Worm (Caenorhabditis elegans): ENCODE measurements around the gene C05C9.1.
A peak's percentile ranks its signal among the peaks of the same experiment; 100 is the strongest.

The C05C9.1 gene

ce11 chrX:11151494-11151893 is 9.1 kb upstream of the C05C9.1 start:
- TF ChIP-seq nhr-10 (tag; optimal IDR thresholded peaks at IDR 0.05) (no peak), nhr-11 (tag; optimal IDR thresholded peaks at IDR 0.05) (no peak), unc-130 (GFP tag; optimal IDR thresholded peaks at IDR 0.05) (no peak), lsy-2 (tag; optimal IDR thresholded peaks at IDR 0.05) (no peak), F26F4.8 (GFP tag; conservative IDR thresholded peaks at IDR 0.05) (no peak), lin-15B (tag; optimal IDR thresholded peaks at IDR 0.05) (no peak), madf-9 (GFP tag; conservative IDR thresholded peaks at IDR 0.05) (no peak), dmd-6 (GFP tag; IDR thresholded peaks at IDR 0.05) (no peak), F44E2.7 (GFP tag; IDR thresholded peaks at IDR 0.05) (no peak), nhr-6 (tag; optimal IDR thresholded peaks at IDR 0.05) (no peak), hif-1 (tag; optimal IDR thresholded peaks at IDR 0.05) (no peak), R02D3.7 (tag; optimal IDR thresholded peaks at IDR 0.05) (no peak), nhr-48 (tag; optimal IDR thresholded peaks at IDR 0.05) (no peak)

DNA sequence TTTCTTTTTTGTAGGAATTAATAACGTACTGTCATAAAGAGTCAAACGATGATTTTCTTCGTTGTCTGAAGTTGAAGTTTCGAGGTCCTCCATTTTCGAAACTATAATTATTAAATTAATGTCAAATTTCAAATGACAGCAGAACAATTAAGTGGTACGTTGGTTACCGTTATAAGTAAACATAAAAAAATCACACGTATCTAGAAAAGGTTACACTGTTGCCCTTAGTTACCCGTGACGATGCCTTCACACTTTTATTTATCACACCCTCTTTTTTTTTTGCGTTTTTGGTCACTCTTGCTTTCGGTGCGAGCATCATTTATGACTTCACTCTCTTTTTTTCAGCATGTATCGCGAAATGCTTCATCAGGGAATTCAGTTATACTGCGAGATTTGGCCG is 7.9 kb upstream of the C05C9.1 start, which contains the start of the genes C05C9.3 and C05C9.2:
TSS of gene C05C9.3 (minus strand) at position 101 of the 400 bp plus-strand sequence.
TSS of gene C05C9.2 (plus strand) at position 346 of the 400 bp plus-strand sequence.
- TF ChIP-seq Y48G9A.11 (GFP tag; IDR thresholded peaks at IDR 0.05), result no peak
- TF ChIP-seq snpc-1.2 (GFP tag; IDR thresholded peaks at IDR 0.05), result no peak
- TF ChIP-seq spr-3 (GFP tag; optimal IDR thresholded peaks at IDR 0.05), result no peak
- no peak for TF ChIP-seq F49E8.2 (tag; optimal IDR thresholded peaks at IDR 0.05; ENCODE audit: borderline replicate concordance)
- no peak for TF ChIP-seq zfp-2 (tag; optimal IDR thresholded peaks at IDR 0.05)
- no peak for TF ChIP-seq nhr-41 (GFP tag; IDR thresholded peaks at IDR 0.05)
- no peak for TF ChIP-seq tra-1 (GFP tag; IDR thresholded peaks at IDR 0.05)

DNA sequence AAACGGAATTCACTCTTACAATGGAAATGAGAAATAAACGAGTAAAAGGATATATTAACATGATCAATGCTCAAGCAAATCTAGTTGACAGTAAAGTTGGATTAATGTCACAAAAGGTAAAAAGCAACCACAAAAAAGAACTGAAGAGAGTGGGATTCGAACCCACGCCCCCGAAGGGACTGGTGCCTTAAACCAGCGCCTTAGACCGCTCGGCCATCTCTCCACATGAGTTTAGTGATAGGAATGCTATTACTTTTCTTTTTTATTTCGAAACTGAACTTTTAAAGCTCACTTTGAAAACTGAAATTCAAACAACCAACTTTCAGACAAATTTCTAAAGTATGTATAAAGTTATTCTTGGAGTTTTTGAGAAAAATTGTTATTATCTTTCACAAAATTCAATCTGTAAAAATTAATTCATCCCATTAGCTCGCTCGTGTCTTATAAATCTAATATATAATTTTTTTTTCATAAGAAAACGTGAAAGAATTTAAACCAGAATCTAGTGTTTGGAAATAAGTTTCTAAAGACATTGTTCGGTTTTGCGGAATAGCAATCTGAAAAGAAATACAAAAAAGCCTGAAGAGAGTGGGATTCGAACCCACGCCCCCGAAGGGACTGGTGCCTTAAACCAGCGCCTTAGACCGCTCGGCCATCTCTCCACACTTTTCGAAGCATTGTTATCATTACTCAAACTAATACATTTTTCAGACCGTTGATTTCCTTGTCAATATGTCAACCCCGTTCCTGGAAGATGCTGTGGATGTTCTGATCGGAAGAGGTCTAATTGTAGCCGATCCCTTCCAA is 2.3 kb downstream of the C05C9.1 start:
- no peak for TF ChIP-seq T20F7.1 (GFP tag; optimal IDR thresholded peaks at IDR 0.05)
- no peak for TF ChIP-seq pqm-1 (tag; optimal IDR thresholded peaks at IDR 0.05)
- no peak for TF ChIP-seq ceh-62 (tag; optimal IDR thresholded peaks at IDR 0.05)
- TF ChIP-seq hlh-30 (tag; optimal IDR thresholded peaks at IDR 0.05; ENCODE audit: insufficient read depth), result no peak
- no peak for TF ChIP-seq attf-4 (tag; optimal IDR thresholded peaks at IDR 0.05)
- TF ChIP-seq hlh-11 (tag; optimal IDR thresholded peaks at IDR 0.05), result no peak
- TF ChIP-seq Y5F2A.4 (GFP tag; optimal IDR thresholded peaks at IDR 0.05), result no peak
- peak; percentile 41; the same call in 1 of the 2 replicates for TF ChIP-seq pha-4 (GFP tag; IDR thresholded peaks at IDR 0.05)
- TF ChIP-seq pha-4 (tag; optimal IDR thresholded peaks at IDR 0.05), result no peak
- TF ChIP-seq rbr-2 (tag; optimal IDR thresholded peaks at IDR 0.05), result peak; percentile 15
- no peak for TF ChIP-seq mdl-1 (tag; optimal IDR thresholded peaks at IDR 0.05)
- TF ChIP-seq lin-1 (GFP tag; IDR thresholded peaks at IDR 0.05), result no peak
- TF ChIP-seq mxl-2 (GFP tag; conservative IDR thresholded peaks at IDR 0.05), result no peak
- TF ChIP-seq duxl-1 (tag; optimal IDR thresholded peaks at IDR 0.05; ENCODE audit: poor library complexity), result peak; percentile 39
- peak; percentile 36; the same call in 1 of the 2 replicates for TF ChIP-seq mdt-29 (GFP tag; IDR thresholded peaks at IDR 0.05)
- TF ChIP-seq aly-2 (tag; optimal IDR thresholded peaks at IDR 0.05), result no peak
- no peak for TF ChIP-seq fkh-10 (GFP tag; optimal IDR thresholded peaks at IDR 0.05)
- TF ChIP-seq F44E2.7 (GFP tag; IDR thresholded peaks at IDR 0.05), result peak; percentile 70; the same call in 1 of the 2 replicates
- TF ChIP-seq madf-5 (GFP tag; IDR thresholded peaks at IDR 0.05), result peak; percentile 25 to 63; a peak in 1 of 4 replicates
- TF ChIP-seq ctbp-1 (GFP tag; IDR thresholded peaks at IDR 0.05), result peak; percentile 56; the same call in 1 of the 2 replicates
- 0 out of 2 replicates have a peak, but pooled peaks have one; percentile 53 for TF ChIP-seq tag-97 (GFP tag; IDR thresholded peaks at IDR 0.05)
- no peak for TF ChIP-seq ceh-28 (tag; optimal IDR thresholded peaks at IDR 0.05)
- no peak for TF ChIP-seq ztf-11 (tag; optimal IDR thresholded peaks at IDR 0.05)
- no peak for TF ChIP-seq F49E8.2 (tag; optimal IDR thresholded peaks at IDR 0.05; ENCODE audit: borderline replicate concordance)
- TF ChIP-seq Y105C5A.15 (GFP tag; IDR thresholded peaks at IDR 0.05), result peak; percentile 62; the same call in 1 of the 2 replicates
- peak; percentile 17 for TF ChIP-seq tra-1 (GFP tag; IDR thresholded peaks at IDR 0.05)
- peak; percentile 35; the same call in 1 of the 2 replicates for TF ChIP-seq dmd-6 (GFP tag; IDR thresholded peaks at IDR 0.05)
- peak; percentile 84 for TF ChIP-seq lim-7 (GFP tag; IDR thresholded peaks at IDR 0.05)
- TF ChIP-seq spr-3 (GFP tag; optimal IDR thresholded peaks at IDR 0.05), result peak; percentile 24
- peak; percentile 67 for TF ChIP-seq F26F4.8 (GFP tag; conservative IDR thresholded peaks at IDR 0.05)
- TF ChIP-seq snpc-4 (tag; optimal IDR thresholded peaks at IDR 0.05), result no peak
- no peak for TF ChIP-seq lin-13 (GFP tag; optimal IDR thresholded peaks at IDR 0.05)
